Fruit fly (Drosophila melanogaster): Measurements from ENCODE around the gene sob.

DNA sequence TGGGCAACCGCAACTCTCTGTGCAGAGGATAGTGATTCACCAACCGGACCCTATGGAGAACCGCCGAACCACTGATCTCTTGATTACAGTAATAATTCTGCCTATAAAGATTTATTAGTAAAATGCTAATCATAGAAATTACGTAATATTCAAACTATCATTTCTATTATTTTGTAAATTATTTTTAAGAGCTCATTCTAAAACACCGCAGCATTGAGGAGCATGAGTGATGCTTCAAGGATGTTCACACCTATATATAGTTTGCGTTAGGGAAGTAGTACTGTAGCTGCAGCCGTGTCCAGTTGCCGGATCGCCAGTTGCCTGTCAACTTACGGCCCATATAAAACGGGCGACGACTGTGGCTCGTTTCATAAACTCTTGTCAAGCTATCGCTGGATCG is 23.1 kb downstream of the sob start:
- TF ChIP-seq CG8478 (optimal IDR thresholded peaks at IDR 0.05) (no peak), CTCF (optimal IDR thresholded peaks at IDR 0.05) (no peak)
